Fruit fly (Drosophila melanogaster) whole organism, embryonic: ENCODE results near the gene CG44838.

Experiments
- Antp ChIP-seq: fragments of 200-800 bp; sonication (Bioruptor generic); optimal IDR thresholded peaks from 3 replicates; lab custom pipeline; 2016; ENCODE audit warnings: missing biosample characterization, missing genetic modification characterization
- Atf-2 ChIP-seq: fragments of 200-800 bp; sonication (Bioruptor generic); optimal IDR thresholded peaks from 2 replicates; lab custom pipeline; 2016; ENCODE audit warnings: missing biosample characterization, missing genetic modification characterization
- CG10366 ChIP-seq: fragments of 200-800 bp; sonication (Bioruptor generic); IDR thresholded peaks from 2 replicates; pipeline ENCODE4 v1.3.6; 2022; ENCODE audit warnings: missing biosample characterization, missing genetic modification characterization
- CG12071 ChIP-seq: fragments of 200-800 bp; sonication (Bioruptor generic); optimal IDR thresholded peaks from 3 replicates; lab custom pipeline; 2018; ENCODE audit warnings: missing biosample characterization, mild to moderate bottlenecking, missing genetic modification characterization
- CG12391 ChIP-seq: fragments of 200-800 bp; sonication (Bioruptor generic); optimal IDR thresholded peaks from 3 replicates; lab custom pipeline; 2018; ENCODE audit warnings: missing biosample characterization, mild to moderate bottlenecking, missing genetic modification characterization, moderate library complexity
- CG12769 ChIP-seq: fragments of 200-800 bp; sonication (Bioruptor generic); optimal IDR thresholded peaks from 2 replicates; lab custom pipeline; 2019; ENCODE audit warnings: missing biosample characterization, mild to moderate bottlenecking, missing genetic modification characterization, moderate library complexity
- CG14050 ChIP-seq: fragments of 200-800 bp; sonication (Bioruptor generic); IDR thresholded peaks from 3 replicates; pipeline ENCODE4 v1.3.6; 2022; ENCODE audit warnings: missing biosample characterization, missing genetic modification characterization
- CG15011 ChIP-seq: fragments of 200-800 bp; sonication (Bioruptor generic); optimal IDR thresholded peaks from 3 replicates; lab custom pipeline; 2018; ENCODE audit warnings: missing biosample characterization, mild to moderate bottlenecking, missing genetic modification characterization
- CG17186 ChIP-seq: fragments of 200-800 bp; sonication (Bioruptor generic); optimal IDR thresholded peaks from 3 replicates; lab custom pipeline; 2017; ENCODE audit warnings: missing biosample characterization, missing genetic modification reagents, missing genetic modification characterization
- CG18476 ChIP-seq: fragments of 200-800 bp; sonication (Bioruptor generic); optimal IDR thresholded peaks from 2 replicates; lab custom pipeline; 2016; ENCODE audit warnings: missing biosample characterization, mild to moderate bottlenecking, missing genetic modification characterization
- CG2129 ChIP-seq: fragments of 200-800 bp; sonication (Bioruptor generic); IDR thresholded peaks from 2 replicates; pipeline ENCODE4 v1.3.6; 2022; ENCODE audit warnings: missing biosample characterization, missing genetic modification characterization; ENCODE audit not compliant: partially characterized antibody
- CG30403 ChIP-seq: fragments of 200-800 bp; sonication (Bioruptor generic); optimal IDR thresholded peaks from 3 replicates; lab custom pipeline; 2016; ENCODE audit warnings: missing biosample characterization, missing genetic modification characterization
- CG30431 ChIP-seq: fragments of 200-800 bp; sonication (Bioruptor generic); optimal IDR thresholded peaks from 2 replicates; lab custom pipeline; 2017; ENCODE audit warnings: missing biosample characterization, missing genetic modification characterization
- CG31388 ChIP-seq: fragments of 200-800 bp; sonication (Bioruptor generic); optimal IDR thresholded peaks from 2 replicates; lab custom pipeline; 2016; ENCODE audit warnings: missing biosample characterization, missing genetic modification characterization
- CG32532 ChIP-seq: fragments of 200-800 bp; sonication (Bioruptor generic); IDR thresholded peaks from 2 replicates; pipeline ENCODE4 v1.3.6; 2022; ENCODE audit warnings: missing biosample characterization, missing genetic modification characterization
- CG32772 ChIP-seq: fragments of 200-800 bp; sonication (Bioruptor generic); IDR thresholded peaks from 2 replicates; pipeline ENCODE4 v1.3.6; 2022; ENCODE audit warnings: missing biosample characterization, missing genetic modification characterization
- CG4360 ChIP-seq: fragments of 200-800 bp; sonication (Bioruptor generic); IDR thresholded peaks from 2 replicates; pipeline ENCODE4 v1.3.6; 2022; ENCODE audit warnings: missing biosample characterization, missing genetic modification characterization
- CG4854 ChIP-seq: fragments of 200-800 bp; sonication (Bioruptor generic); optimal IDR thresholded peaks from 2 replicates; lab custom pipeline; 2016; ENCODE audit warnings: missing biosample characterization, missing genetic modification characterization, inconsistent platforms
- CG7928 ChIP-seq: fragments of 200-800 bp; sonication (Bioruptor generic); optimal IDR thresholded peaks from 2 replicates; lab custom pipeline; 2017; ENCODE audit warnings: missing biosample characterization, mild to moderate bottlenecking, missing genetic modification characterization
- CG9797 ChIP-seq: fragments of 200-800 bp; sonication (Bioruptor generic); optimal IDR thresholded peaks from 3 replicates; lab custom pipeline; 2018; ENCODE audit warnings: missing biosample characterization, mild to moderate bottlenecking, missing genetic modification characterization
- CG9817 ChIP-seq: fragments of 200-800 bp; sonication (Bioruptor generic); optimal IDR thresholded peaks from 2 replicates; lab custom pipeline; 2018; ENCODE audit warnings: missing biosample characterization, mild to moderate bottlenecking, missing genetic modification characterization, moderate library complexity
- CrebB ChIP-seq: fragments of 200-800 bp; sonication (Bioruptor generic); optimal IDR thresholded peaks from 3 replicates; lab custom pipeline; 2018; ENCODE audit warnings: missing biosample characterization, mild to moderate bottlenecking, missing genetic modification characterization
- E2f2 ChIP-seq: fragments of 200-800 bp; sonication (Bioruptor generic); IDR thresholded peaks from 2 replicates; pipeline ENCODE4 v1.3.6; 2022; ENCODE audit warnings: missing biosample characterization, missing genetic modification characterization
- H15 ChIP-seq: fragments of 200-800 bp; sonication (Bioruptor generic); IDR thresholded peaks from 3 replicates; pipeline ENCODE4 v1.3.6; 2022; ENCODE audit warnings: missing biosample characterization, missing genetic modification characterization
- Nf-YB ChIP-seq: fragments of 200-800 bp; sonication (Bioruptor generic); optimal IDR thresholded peaks from 3 replicates; lab custom pipeline; 2019; ENCODE audit warnings: missing biosample characterization, mild to moderate bottlenecking, missing genetic modification characterization, moderate library complexity
- Oaz ChIP-seq: fragments of 200-800 bp; sonication (Bioruptor generic); IDR thresholded peaks from 2 replicates; pipeline ENCODE4 v1.3.6; 2022; ENCODE audit warnings: missing biosample characterization, missing genetic modification characterization
- Rfx ChIP-seq: fragments of 200-800 bp; sonication (Bioruptor generic); IDR thresholded peaks from 2 replicates; pipeline ENCODE4 v1.3.6; 2022; ENCODE audit warnings: missing biosample characterization, missing genetic modification characterization
- Vsx1 ChIP-seq: fragments of 200-800 bp; sonication (Bioruptor generic); optimal IDR thresholded peaks from 2 replicates; lab custom pipeline; 2017; ENCODE audit warnings: missing biosample characterization, mild to moderate bottlenecking, missing genetic modification characterization, missing genetic modification reagents
- amos ChIP-seq: fragments of 200-800 bp; sonication (Bioruptor generic); IDR thresholded peaks from 2 replicates; pipeline ENCODE4 v1.3.6; 2022; ENCODE audit warnings: missing biosample characterization, missing genetic modification characterization; ENCODE audit not compliant: partially characterized antibody
- ase ChIP-seq: fragments of 200-800 bp; sonication (Bioruptor generic); IDR thresholded peaks from 3 replicates; pipeline ENCODE4 v1.3.6; 2022; ENCODE audit warnings: missing biosample characterization, missing genetic modification characterization
- ash1 ChIP-seq: fragments of 200-800 bp; sonication (Bioruptor generic); optimal IDR thresholded peaks from 2 replicates; lab custom pipeline; 2018; ENCODE audit warnings: missing biosample characterization, mild to moderate bottlenecking, missing genetic modification characterization
- az2 ChIP-seq: fragments of 200-800 bp; sonication (Bioruptor generic); optimal IDR thresholded peaks from 3 replicates; lab custom pipeline; 2016; ENCODE audit warnings: missing biosample characterization, missing genetic modification characterization
- cato ChIP-seq: fragments of 200-800 bp; sonication (Bioruptor generic); optimal IDR thresholded peaks from 2 replicates; lab custom pipeline; 2016; ENCODE audit warnings: missing biosample characterization, missing genetic modification characterization, borderline replicate concordance
- chm ChIP-seq: fragments of 200-800 bp; sonication (Bioruptor generic); IDR thresholded peaks from 2 replicates; pipeline ENCODE4 v1.3.6; 2022; ENCODE audit warnings: missing biosample characterization, missing genetic modification characterization
- ci ChIP-seq: fragments of 200-800 bp; sonication (Bioruptor generic); IDR thresholded peaks from 3 replicates; pipeline ENCODE4 v1.3.6; 2022; ENCODE audit warnings: missing biosample characterization, missing genetic modification characterization
- dmrt99B ChIP-seq: fragments of 200-800 bp; sonication (Bioruptor generic); optimal IDR thresholded peaks from 2 replicates; lab custom pipeline; 2018; ENCODE audit warnings: missing biosample characterization, mild to moderate bottlenecking, missing genetic modification characterization, moderate library complexity
- dysf ChIP-seq: fragments of 200-800 bp; sonication (Bioruptor generic); IDR thresholded peaks from 3 replicates; pipeline ENCODE4 v1.3.6; 2022; ENCODE audit warnings: missing biosample characterization, missing genetic modification characterization
- ems ChIP-seq: fragments of 200-800 bp; sonication (Bioruptor generic); optimal IDR thresholded peaks from 3 replicates; lab custom pipeline; 2016; ENCODE audit warnings: missing biosample characterization, missing genetic modification characterization
- exex ChIP-seq: fragments of 200-800 bp; sonication (Bioruptor generic); optimal IDR thresholded peaks from 4 replicates; lab custom pipeline; 2018; ENCODE audit warnings: missing biosample characterization, mild to moderate bottlenecking, missing genetic modification characterization, moderate library complexity
- h ChIP-seq: fragments of >200 bp; optimal IDR thresholded peaks from 2 replicates; lab custom pipeline; 2017
- insv ChIP-seq, 2 experiments: fragments of 200-800 bp; sonication (Bioruptor generic); optimal IDR thresholded peaks; 3 replicates each; lab custom pipeline; 2016 to 2018; ENCODE audit warnings: missing biosample characterization in 2 of 2, missing genetic modification characterization in 2 of 2
- lov ChIP-seq, 2 experiments: fragments of 200-800 bp in 1 of 2; fragments of >200 bp in 1 of 2; sonication (Bioruptor generic) in 1 of 2; IDR thresholded peaks in 1 of 2; optimal IDR thresholded peaks in 1 of 2; 2 replicates in 1 of 2; 3 replicates in 1 of 2; pipeline versions ENCODE4 v1.3.6 to Lab custom; 2017 to 2022; ENCODE audit warnings: missing biosample characterization in 1 of 2, missing genetic modification characterization in 1 of 2
- mirr ChIP-seq: fragments of 200-800 bp; sonication (Bioruptor generic); optimal IDR thresholded peaks from 3 replicates; lab custom pipeline; 2018; ENCODE audit warnings: missing biosample characterization, mild to moderate bottlenecking, missing genetic modification characterization
- mld ChIP-seq: fragments of 200-800 bp; sonication (Bioruptor generic); IDR thresholded peaks from 3 replicates; pipeline ENCODE4 v1.3.6; 2022; ENCODE audit warnings: missing biosample characterization, missing genetic modification characterization; ENCODE audit not compliant: partially characterized antibody
- odd ChIP-seq: fragments of 200-800 bp; sonication (Bioruptor generic); optimal IDR thresholded peaks from 2 replicates; lab custom pipeline; 2017; ENCODE audit warnings: missing biosample characterization, mild to moderate bottlenecking, missing genetic modification characterization
- pnt ChIP-seq: fragments of 200-800 bp; sonication (Bioruptor generic); optimal IDR thresholded peaks from 3 replicates; lab custom pipeline; 2016; ENCODE audit warnings: missing biosample characterization, missing genetic modification characterization
- ranshi ChIP-seq: fragments of 200-800 bp; sonication (Bioruptor generic); IDR thresholded peaks from 2 replicates; pipeline ENCODE4 v1.3.6; 2022; ENCODE audit warnings: missing biosample characterization, missing genetic modification characterization
- salm ChIP-seq: fragments of 200-800 bp; sonication (Bioruptor generic); optimal IDR thresholded peaks from 2 replicates; lab custom pipeline; 2018; ENCODE audit warnings: missing biosample characterization, mild to moderate bottlenecking, missing genetic modification characterization
- slbo ChIP-seq: fragments of 200-800 bp; sonication (Bioruptor generic); IDR thresholded peaks from 2 replicates; pipeline ENCODE4 v1.3.6; 2022; ENCODE audit warnings: missing biosample characterization, missing genetic modification characterization
- wor ChIP-seq: fragments of 200-800 bp; sonication (Bioruptor generic); IDR thresholded peaks from 2 replicates; pipeline ENCODE4 v1.3.6; 2022; ENCODE audit warnings: missing biosample characterization, missing genetic modification characterization

The CG44838 gene

DNA sequence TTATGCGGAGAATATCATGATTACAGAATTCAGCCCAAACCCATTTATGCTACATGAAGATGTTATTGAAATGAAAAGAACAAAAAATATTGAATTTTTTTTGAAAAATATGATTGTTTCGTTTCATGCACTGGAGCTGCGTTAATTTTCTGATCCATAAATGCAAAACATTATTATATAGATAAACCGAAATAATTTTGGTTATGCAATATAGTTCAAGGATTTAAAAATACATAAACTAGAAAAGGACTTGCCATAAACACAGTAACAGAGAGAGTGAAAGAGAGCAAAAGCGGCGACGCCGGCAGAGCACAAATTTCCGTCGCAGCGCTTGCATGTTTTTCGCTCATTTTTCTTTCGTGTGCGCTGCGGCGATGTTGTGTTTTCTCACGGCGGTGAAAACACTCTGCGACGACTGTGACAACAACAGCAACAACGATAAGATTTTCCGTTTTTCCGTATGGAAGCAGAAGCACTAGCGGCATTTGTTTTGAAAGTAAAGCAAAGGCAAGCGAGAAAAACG lies 1.5 kb downstream of the CG44838 start (continued):
- TF ChIP-seq dmrt99B (tag; lab: Kevin White, UChicago) (peak; percentile 94), mld (GFP tag; lab: Robert Waterston, UW) (0 out of 3 replicates have a peak, but pooled peaks have one; percentile 8), az2 (GFP tag; lab: Kevin White, UChicago) (peak; percentile 84), salm (tag; lab: Kevin White, UChicago) (peak; percentile 89), CG9817 (tag; lab: Kevin White, UChicago) (peak; percentile 79), ems (peak; percentile 87), Oaz (GFP tag; lab: Robert Waterston, UW) (peak; percentile 59), CG31388 (no peak), CG12071 (GFP tag; lab: Kevin White, UChicago) (peak; percentile 84), CG4854 (GFP tag; lab: Kevin White, UChicago) (peak; percentile 81), Rfx (GFP tag; lab: Robert Waterston, UW) (peak; percentile 82), CG10366 (peak; percentile 63), CG12391 (tag; lab: Kevin White, UChicago) (peak; percentile 96), CG32532 (GFP tag; lab: Robert Waterston, UW) (peak; percentile 73; the same call in 1 of the 2 replicates), CG12769 (tag; lab: Kevin White, UChicago) (peak; percentile 52), cato (GFP tag; lab: Kevin White, UChicago) (peak; percentile 70), exex (tag; lab: Kevin White, UChicago) (peak; percentile 67), lov (optimal IDR thresholded peaks at IDR 0.05; lab: Kevin White, UChicago) (no peak), lov (GFP tag; IDR thresholded peaks at IDR 0.05; lab: Robert Waterston, UW) (peak; percentile 47; the same call in 2 of the 3 replicates), CG2129 (GFP tag; lab: Robert Waterston, UW) (no peak), ci (GFP tag; lab: Robert Waterston, UW) (peak; percentile 75), amos (GFP tag; lab: Robert Waterston, UW) (no peak), mirr (GFP tag; lab: Kevin White, UChicago) (peak; percentile 45), ase (no peak), insv (GFP tag; optimal IDR thresholded peaks at IDR 0.05; lab: Kevin White, UChicago) (peak in 1 of 2 experiments; percentile 63), slbo (peak; percentile 70), CG18476 (GFP tag; lab: Kevin White, UChicago) (peak; percentile 91), E2f2 (GFP tag; lab: Robert Waterston, UW) (peak; percentile 57; the same call in 1 of the 2 replicates), CG32772 (GFP tag; lab: Robert Waterston, UW) (peak; percentile 40; the same call in 1 of the 2 replicates), CG30403 (peak; percentile 93), CG4360 (peak; percentile 81), CG7928 (GFP tag; lab: Kevin White, UChicago) (peak; percentile 25), CrebB (tag; lab: Kevin White, UChicago) (peak; percentile 80), CG30431 (GFP tag; lab: Kevin White, UChicago) (peak; percentile 60), H15 (peak; percentile 58; the same call in 1 of the 3 replicates), Antp (GFP tag; lab: Kevin White, UChicago) (peak; percentile 48), Vsx1 (GFP tag; lab: Kevin White, UChicago) (peak; percentile 91), Atf-2 (GFP tag; lab: Kevin White, UChicago) (peak; percentile 72), dysf (GFP tag; lab: Robert Waterston, UW) (peak; percentile 82), wor (GFP tag; lab: Robert Waterston, UW) (peak; percentile 65), chm (GFP tag; lab: Robert Waterston, UW) (peak; percentile 60), CG9797 (GFP tag; lab: Kevin White, UChicago) (peak; percentile 4), h (lab: Kevin White, UChicago) (no peak), Nf-YB (GFP tag; lab: Kevin White, UChicago) (peak; percentile 79), CG15011 (GFP tag; lab: Kevin White, UChicago) (peak; percentile 91), odd (GFP tag; lab: Kevin White, UChicago) (peak; percentile 91), ash1 (peak; percentile 20), ranshi (GFP tag; lab: Robert Waterston, UW) (0 out of 2 replicates have a peak, but pooled peaks have one; percentile 64), CG17186 (GFP tag; lab: Kevin White, UChicago) (peak; percentile 63), pnt (GFP tag; lab: Kevin White, UChicago) (peak; percentile 64), CG14050 (peak; percentile 54; the same call in 1 of the 3 replicates)
